Fruit fly (Drosophila melanogaster) whole organism, prepupa: Measurements from ENCODE around the gene DZIP1.

Experiments
- CG10631 ChIP-seq: fragments of 200-800 bp; sonication (Bioruptor generic); optimal IDR thresholded peaks from 2 replicates; lab custom pipeline; 2016; ENCODE audit warnings: missing biosample characterization, missing genetic modification characterization
- CG11294 ChIP-seq: fragments of 200-800 bp; sonication (Bioruptor generic); IDR thresholded peaks from 2 replicates; pipeline ENCODE4 v1.3.6; 2022; ENCODE audit warnings: missing biosample characterization, missing genetic modification characterization
- CG11762 ChIP-seq: fragments of 200-800 bp; sonication (Bioruptor generic); optimal IDR thresholded peaks from 3 replicates; lab custom pipeline; 2016; ENCODE audit warnings: missing biosample characterization, missing genetic modification characterization; ENCODE audit not compliant: insufficient read depth
- CG11902 ChIP-seq: fragments of 200-800 bp; sonication (Bioruptor generic); optimal IDR thresholded peaks from 3 replicates; lab custom pipeline; 2016; ENCODE audit warnings: missing biosample characterization, missing genetic modification characterization
- CG1621 ChIP-seq: fragments of 200-800 bp; sonication (Bioruptor generic); optimal IDR thresholded peaks from 3 replicates; lab custom pipeline; 2018; ENCODE audit warnings: missing biosample characterization, mild to moderate bottlenecking, missing genetic modification characterization
- CG16779 ChIP-seq: fragments of 200-800 bp; sonication (Bioruptor generic); optimal IDR thresholded peaks from 3 replicates; lab custom pipeline; 2017; ENCODE audit warnings: missing biosample characterization, mild to moderate bottlenecking, missing genetic modification characterization
- CG31627 ChIP-seq: fragments of 200-800 bp; sonication (Bioruptor generic); optimal IDR thresholded peaks from 3 replicates; lab custom pipeline; 2016; ENCODE audit warnings: missing biosample characterization, missing genetic modification characterization
- CG34406 ChIP-seq: fragments of 200-800 bp; sonication (Bioruptor generic); optimal IDR thresholded peaks from 3 replicates; lab custom pipeline; 2016; ENCODE audit warnings: missing biosample characterization, missing genetic modification characterization
- CG3919 ChIP-seq: fragments of 200-800 bp; sonication (Bioruptor generic); optimal IDR thresholded peaks from 3 replicates; lab custom pipeline; 2016; ENCODE audit warnings: missing biosample characterization, missing genetic modification characterization
- CG6792 ChIP-seq: fragments of 200-800 bp; sonication (Bioruptor generic); optimal IDR thresholded peaks from 3 replicates; lab custom pipeline; 2016; ENCODE audit warnings: missing biosample characterization, missing genetic modification characterization
- CG6854 ChIP-seq: fragments of 200-800 bp; sonication (Bioruptor generic); optimal IDR thresholded peaks from 2 replicates; lab custom pipeline; 2017; ENCODE audit warnings: missing biosample characterization, mild to moderate bottlenecking, missing genetic modification characterization
- CG7368 ChIP-seq: fragments of 200-800 bp; sonication (Bioruptor generic); optimal IDR thresholded peaks from 3 replicates; lab custom pipeline; 2016; ENCODE audit warnings: missing biosample characterization, missing genetic modification characterization
- CG8119 ChIP-seq: fragments of 200-800 bp; sonication (Bioruptor generic); IDR thresholded peaks from 3 replicates; pipeline ENCODE4 v1.3.6; 2022; ENCODE audit warnings: missing biosample characterization, missing genetic modification characterization
- Eip75B ChIP-seq: fragments of 200-800 bp; sonication (Bioruptor generic); optimal IDR thresholded peaks from 3 replicates; lab custom pipeline; 2016; ENCODE audit warnings: missing biosample characterization, missing genetic modification characterization
- Eip78C ChIP-seq: fragments of 200-800 bp; sonication (Bioruptor generic); peaks from one replicate; lab custom pipeline; 2016; ENCODE audit warnings: missing biosample characterization, missing genetic modification characterization
- Ets21C ChIP-seq: fragments of 200-800 bp; sonication (Bioruptor generic); optimal IDR thresholded peaks from 3 replicates; lab custom pipeline; 2016; ENCODE audit warnings: missing biosample characterization, missing genetic modification characterization
- Ets96B ChIP-seq: fragments of 200-800 bp; optimal IDR thresholded peaks from 2 replicates; lab custom pipeline; 2019; ENCODE audit warnings: missing biosample characterization, mild to moderate bottlenecking, missing genetic modification characterization, moderate library complexity
- Gug ChIP-seq: fragments of 200-800 bp; sonication (Bioruptor generic); IDR thresholded peaks from 2 replicates; pipeline ENCODE4 v1.3.6; 2022; ENCODE audit warnings: missing biosample characterization, missing genetic modification characterization
- Hr38 ChIP-seq: sonication (Bioruptor generic); optimal IDR thresholded peaks from 2 replicates; lab custom pipeline; 2016; ENCODE audit warnings: missing biosample characterization, missing genetic modification characterization
- Hr39 ChIP-seq: fragments of 200-800 bp; sonication (Bioruptor generic); optimal IDR thresholded peaks from 2 replicates; lab custom pipeline; 2016; ENCODE audit warnings: missing biosample characterization, missing genetic modification characterization
- Smox ChIP-seq: fragments of 200-800 bp; sonication (Bioruptor generic); optimal IDR thresholded peaks from 3 replicates; lab custom pipeline; 2016; ENCODE audit warnings: missing biosample characterization, missing genetic modification characterization
- Sox14 ChIP-seq: fragments of 200-800 bp; sonication (Bioruptor generic); optimal IDR thresholded peaks from 3 replicates; lab custom pipeline; 2016; ENCODE audit warnings: missing biosample characterization, missing genetic modification characterization
- cyc ChIP-seq: fragments of 200-800 bp; sonication (Bioruptor generic); optimal IDR thresholded peaks from 3 replicates; lab custom pipeline; 2016; ENCODE audit warnings: missing biosample characterization, missing genetic modification characterization
- dac ChIP-seq: fragments of 200-800 bp; sonication (Bioruptor generic); optimal IDR thresholded peaks from 2 replicates; lab custom pipeline; 2017; ENCODE audit warnings: missing biosample characterization, mild to moderate bottlenecking, missing genetic modification characterization
- eg ChIP-seq: fragments of 200-800 bp; sonication (Bioruptor generic); IDR thresholded peaks from 3 replicates; pipeline ENCODE4 v1.3.6; 2022; ENCODE audit warnings: missing biosample characterization, missing genetic modification characterization
- esn ChIP-seq: fragments of 200-800 bp; sonication (Bioruptor generic); optimal IDR thresholded peaks from 2 replicates; lab custom pipeline; 2016; ENCODE audit warnings: missing biosample characterization, mild to moderate bottlenecking, missing genetic modification characterization, moderate library complexity
- fd85E ChIP-seq: fragments of 200-800 bp; sonication (Bioruptor generic); optimal IDR thresholded peaks from 3 replicates; lab custom pipeline; 2016; ENCODE audit warnings: missing biosample characterization, missing genetic modification characterization
- lz ChIP-seq: fragments of 200-800 bp; sonication (Bioruptor generic); optimal IDR thresholded peaks from 3 replicates; lab custom pipeline; 2016; ENCODE audit warnings: missing biosample characterization, missing genetic modification characterization
- salr ChIP-seq, 2 experiments: fragments of 200-800 bp; sonication (Bioruptor generic); optimal IDR thresholded peaks; 3 replicates each; lab custom pipeline; 2016 to 2018; ENCODE audit warnings: missing biosample characterization in 2 of 2, missing genetic modification characterization in 2 of 2, mild to moderate bottlenecking in 1 of 2
- ss ChIP-seq, 2 experiments: fragments of 200-800 bp; sonication (Bioruptor generic); optimal IDR thresholded peaks; 2 replicates in 1 of 2; 3 replicates in 1 of 2; lab custom pipeline; 2017 to 2018; ENCODE audit warnings: mild to moderate bottlenecking in 2 of 2, missing biosample characterization in 2 of 2, missing genetic modification characterization in 2 of 2, moderate library complexity in 1 of 2
- svp ChIP-seq: fragments of 200-800 bp; sonication (Bioruptor generic); peaks from one replicate; lab custom pipeline; 2016; ENCODE audit warnings: missing biosample characterization, missing genetic modification characterization
- topi ChIP-seq: fragments of 200-800 bp; sonication (Bioruptor generic); optimal IDR thresholded peaks from 3 replicates; lab custom pipeline; 2016; ENCODE audit warnings: missing biosample characterization, missing genetic modification characterization
- vri ChIP-seq: fragments of 200-800 bp; sonication (Bioruptor generic); optimal IDR thresholded peaks from 3 replicates; lab custom pipeline; 2016; ENCODE audit warnings: missing biosample characterization, mild to moderate bottlenecking, missing genetic modification characterization

DZIP1 gene

DNA sequence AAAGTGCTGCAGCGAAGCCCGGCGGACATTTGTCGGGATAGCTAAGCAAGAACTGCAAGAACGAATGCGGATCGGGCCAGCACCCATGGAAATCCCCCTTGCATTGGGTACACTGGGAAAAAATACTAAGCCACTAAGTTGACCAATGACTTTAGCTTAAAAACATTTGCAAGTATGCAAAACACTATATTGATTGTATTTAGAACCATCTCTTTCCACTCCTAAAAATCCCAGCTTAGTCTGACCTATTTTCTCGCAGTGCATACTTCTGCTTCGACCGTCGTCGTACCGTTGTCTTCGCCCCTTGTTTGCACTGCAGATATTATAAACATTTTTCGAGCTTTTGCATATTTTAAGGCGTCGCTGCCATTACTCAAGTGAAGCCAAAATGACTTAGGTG is 19.0 kb upstream of the DZIP1 start (continued):
- TF ChIP-seq CG11294 (GFP tag; lab: Robert Waterston, UW) (no peak), CG16779 (peak; percentile 19), CG10631 (GFP tag; lab: Kevin White, UChicago) (peak; percentile 45), Ets21C (GFP tag; lab: Kevin White, UChicago) (peak; percentile 22), topi (GFP tag; lab: Kevin White, UChicago) (peak; percentile 51), svp (GFP tag; lab: Kevin White, UChicago) (peak; percentile 71), CG8119 (GFP tag; lab: Robert Waterston, UW) (peak; percentile 44; the same call in 1 of the 3 replicates), CG1621 (tag; lab: Kevin White, UChicago) (peak; percentile 48)

dm6 chr3R:24503627-24504026 is 11.5 kb upstream of the DZIP1 start:
- TF ChIP-seq fd85E (GFP tag; lab: Kevin White, UChicago) (no peak), Eip78C (GFP tag; lab: Kevin White, UChicago) (no peak), CG11902 (GFP tag; lab: Kevin White, UChicago) (no peak), dac (GFP tag; lab: Kevin White, UChicago) (no peak), svp (GFP tag; lab: Kevin White, UChicago) (no peak), lz (no peak), esn (GFP tag; lab: Kevin White, UChicago) (no peak), CG6854 (GFP tag; lab: Kevin White, UChicago) (no peak), Hr39 (GFP tag; lab: Kevin White, UChicago) (no peak), CG34406 (GFP tag; lab: Kevin White, UChicago) (no peak), cyc (GFP tag; lab: Kevin White, UChicago) (no peak), CG7368 (no peak)

DNA sequence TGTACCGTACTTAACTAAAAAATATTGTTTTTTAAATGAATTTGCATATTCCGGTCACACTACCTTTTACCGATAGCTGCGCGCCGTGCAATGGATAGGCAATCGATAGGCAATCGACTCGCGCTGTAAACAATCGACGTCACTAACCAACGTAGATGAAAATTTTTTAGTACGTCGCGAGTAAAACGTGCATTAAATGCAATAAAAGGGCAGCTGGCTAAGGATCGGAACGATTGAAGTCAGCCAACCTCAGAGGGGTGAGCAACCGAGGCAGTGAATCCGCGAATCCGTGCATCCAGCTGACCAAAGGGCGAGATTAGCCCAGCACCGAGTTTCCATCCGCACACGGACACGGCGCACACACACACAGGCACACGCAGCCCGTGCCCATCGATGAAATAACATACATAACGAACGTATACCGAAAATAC is 3.1 kb downstream of the DZIP1 start, which contains the start of gene Pp1alpha-96A:
TSS of gene Pp1alpha-96A (plus strand) at position 121 of the 431 bp plus-strand sequence.
- TF ChIP-seq svp (GFP tag; lab: Kevin White, UChicago) (peak; percentile 44), ss (GFP tag; optimal IDR thresholded peaks at IDR 0.05; lab: Kevin White, UChicago) (no peak), cyc (GFP tag; lab: Kevin White, UChicago) (peak; percentile 8), Hr39 (GFP tag; lab: Kevin White, UChicago) (peak; percentile 10), CG1621 (tag; lab: Kevin White, UChicago) (peak; percentile 64), CG31627 (peak; percentile 15), Smox (peak; percentile 2), Sox14 (GFP tag; lab: Kevin White, UChicago) (no peak), topi (GFP tag; lab: Kevin White, UChicago) (peak; percentile 25), vri (GFP tag; lab: Kevin White, UChicago) (peak; percentile 39)

DNA sequence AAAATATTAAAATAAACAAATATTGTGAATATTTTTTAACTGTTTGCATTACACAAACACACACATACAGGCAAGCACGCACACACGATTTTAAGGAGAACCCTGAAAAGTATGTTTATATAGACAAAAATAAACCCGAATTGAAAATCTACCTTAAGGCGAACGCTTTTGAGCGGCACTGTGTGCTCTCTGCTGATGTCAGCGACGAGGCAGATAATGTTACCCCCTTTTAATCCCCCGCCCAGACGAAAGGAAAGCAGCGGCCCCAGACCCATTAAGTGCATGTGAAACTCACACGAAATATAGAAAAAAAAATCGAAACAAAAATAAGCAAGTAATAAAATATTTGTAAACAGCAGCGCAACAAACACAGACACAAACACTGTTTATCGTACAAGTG is 6.2 kb downstream of the DZIP1 start:
- no peak for TF ChIP-seq Hr38
- TF ChIP-seq CG11762 (GFP tag; lab: Kevin White, UChicago), result no peak
- no peak for TF ChIP-seq CG8119 (GFP tag; lab: Robert Waterston, UW)
- TF ChIP-seq Gug (GFP tag; lab: Robert Waterston, UW), result no peak

DNA sequence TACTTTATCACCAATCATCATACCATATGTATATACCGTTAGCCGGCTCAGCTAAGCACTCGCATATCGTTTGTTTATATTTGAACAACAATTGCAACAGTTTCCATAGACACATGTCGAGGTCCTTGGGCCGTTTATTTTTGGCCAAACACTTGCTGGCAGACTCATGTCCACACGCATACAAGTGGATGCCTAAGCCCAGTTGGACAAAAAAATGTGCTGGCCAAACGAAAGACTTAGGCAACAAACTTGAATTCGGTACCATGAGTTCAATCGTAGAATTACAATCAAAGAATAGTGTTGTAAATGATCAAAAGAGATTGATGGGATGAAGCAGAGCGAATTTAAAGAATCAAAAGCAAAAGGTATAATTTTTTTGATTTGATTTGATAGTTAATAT is 8.5 kb downstream of the DZIP1 start, which contains the start of gene CG13622:
TSS of gene CG13622 (minus strand) at position 101 of the 400 bp plus-strand sequence.
- TF ChIP-seq CG7368 (no peak), vri (GFP tag; lab: Kevin White, UChicago) (no peak), CG34406 (GFP tag; lab: Kevin White, UChicago) (no peak), salr (GFP tag; optimal IDR thresholded peaks at IDR 0.05; lab: Kevin White, UChicago) (no peak), esn (GFP tag; lab: Kevin White, UChicago) (no peak), CG3919 (no peak), Ets21C (GFP tag; lab: Kevin White, UChicago) (no peak), Eip75B (no peak), CG31627 (no peak), CG6792 (GFP tag; lab: Kevin White, UChicago) (no peak), eg (GFP tag; lab: Robert Waterston, UW) (no peak), Ets96B (tag; lab: Kevin White, UChicago) (no peak), CG11762 (GFP tag; lab: Kevin White, UChicago) (no peak), lz (no peak), Gug (GFP tag; lab: Robert Waterston, UW) (no peak), ss (GFP tag; optimal IDR thresholded peaks at IDR 0.05; lab: Kevin White, UChicago) (no peak)
